Worm (Caenorhabditis elegans) whole organism, L4 larva: Measurements from ENCODE around the gene F15A4.5.

Experiments used
- ama-1 ChIP-seq: fragments of 150-350 bp; optimal IDR thresholded peaks from 2 replicates; lab custom pipeline; 2014; ENCODE audit warnings: inconsistent platforms, mixed read lengths
- dpl-1 ChIP-seq: fragments of 150-350 bp; optimal IDR thresholded peaks from 2 replicates; lab custom pipeline; 2014; ENCODE audit warnings: missing biosample characterization, missing genetic modification reagents, missing genetic modification characterization
- dve-1 ChIP-seq: sonication (generic microtip); optimal IDR thresholded peaks from 2 replicates; lab custom pipeline; 2017; ENCODE audit warnings: antibody characterized with exemption, mild to moderate bottlenecking, missing genetic modification characterization, missing compliant biosample characterization; ENCODE audit not compliant: insufficient read depth
- lin-13 ChIP-seq: fragments of 150-350 bp; optimal IDR thresholded peaks from 2 replicates; lab custom pipeline; 2014; ENCODE audit warnings: missing biosample characterization, missing genetic modification reagents, missing genetic modification characterization
- lin-39 ChIP-seq: fragments of 150-350 bp; optimal IDR thresholded peaks from 2 replicates; lab custom pipeline; 2014; ENCODE audit warnings: missing biosample characterization, missing genetic modification reagents, missing genetic modification characterization
- pqm-1 ChIP-seq: sonication (generic microtip); optimal IDR thresholded peaks from 2 replicates; lab custom pipeline; 2017; ENCODE audit warnings: missing biosample characterization, missing genetic modification characterization
- ztf-11 ChIP-seq: fragments of 150-350 bp; optimal IDR thresholded peaks from 2 replicates; lab custom pipeline; 2014; ENCODE audit warnings: missing biosample characterization, missing genetic modification characterization

DNA sequence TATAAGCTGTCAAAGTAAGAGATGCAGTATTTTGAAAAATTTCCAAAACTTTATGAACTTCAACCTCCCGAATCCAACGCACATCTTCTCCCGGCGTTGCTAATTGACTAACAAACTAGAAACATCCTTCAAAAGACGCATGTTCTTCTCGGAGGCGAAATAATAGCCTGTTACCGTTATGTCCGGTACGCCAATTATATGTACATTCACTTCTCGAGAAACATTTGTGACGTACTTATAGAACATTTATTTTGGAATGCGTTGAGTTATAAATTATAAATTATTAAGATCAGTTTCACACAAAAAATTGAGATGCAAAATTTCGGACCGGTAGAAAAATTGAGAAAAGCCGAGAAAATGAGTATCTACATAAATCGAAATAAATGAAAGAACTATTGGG lies 25.9 kb upstream of the F15A4.5 start, which contains the start of gene T21B4.3:
- TF ChIP-seq ztf-11 (no peak), lin-13 (no peak), ama-1 (lab: Kevin White, UChicago) (no peak), pqm-1 (tag; lab: Kevin White, UChicago) (no peak), dve-1 (tag; lab: Kevin White, UChicago) (no peak), dpl-1 (no peak), lin-39 (tag; lab: Kevin White, UChicago) (no peak)
